Fruit fly (Drosophila melanogaster): ENCODE data around the gene Mrp4.

DNA sequence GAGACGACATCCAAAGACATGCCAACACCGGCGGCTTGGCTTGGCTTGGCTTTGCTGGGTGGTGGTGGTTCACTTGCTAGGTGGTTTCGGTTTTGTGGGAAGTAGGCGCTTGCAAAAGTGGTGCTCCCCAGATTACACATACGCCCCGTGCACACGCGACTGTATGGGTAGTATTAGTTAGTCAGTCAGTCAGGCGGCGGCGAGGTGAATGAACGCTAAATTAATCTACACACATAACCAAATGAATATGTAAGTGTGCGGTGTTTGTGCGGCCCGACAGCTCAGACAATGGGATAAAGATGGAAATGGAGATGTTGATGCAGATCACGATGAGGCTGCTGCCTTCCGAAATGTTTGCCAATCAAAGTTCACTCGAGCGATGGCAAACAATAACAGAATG, 34.1 kb downstream of the Mrp4 start:
- TF ChIP-seq bab1 (GFP tag; optimal IDR thresholded peaks at IDR 0.05): no peak
- no peak for TF ChIP-seq CG1620 (GFP tag; optimal IDR thresholded peaks at IDR 0.05)
- no peak for TF ChIP-seq ovo (GFP tag; optimal IDR thresholded peaks at IDR 0.05)
- TF ChIP-seq toe (GFP tag; optimal IDR thresholded peaks at IDR 0.05): no peak
- TF ChIP-seq Clk (GFP tag; optimal IDR thresholded peaks at IDR 0.05): no peak
- TF ChIP-seq CG12768 (GFP tag; optimal IDR thresholded peaks at IDR 0.05): no peak
- no peak for TF ChIP-seq Mnt (GFP tag; optimal IDR thresholded peaks at IDR 0.05)
- TF ChIP-seq pad (GFP tag; optimal IDR thresholded peaks at IDR 0.05): no peak
